Worm (Caenorhabditis elegans) whole organism, mixed stage, embryonic: Measurements from ENCODE around the gene Y57G11C.43.

Experiments
- elt-1 ChIP-seq: sonication (generic microtip); optimal IDR thresholded peaks from 2 replicates; lab custom pipeline; 2017; ENCODE audit warnings: missing genetic modification characterization, mild to moderate bottlenecking, missing compliant biosample characterization, antibody characterized with exemption, moderate library complexity, borderline replicate concordance; ENCODE audit not compliant: insufficient read depth
- nhr-28 ChIP-seq: fragments of 150-350 bp; optimal IDR thresholded peaks from 2 replicates; lab custom pipeline; 2014; ENCODE audit warnings: missing biosample characterization, missing genetic modification characterization
- sptf-1 ChIP-seq: sonication (generic microtip); optimal IDR thresholded peaks from 2 replicates; lab custom pipeline; 2017; ENCODE audit warnings: mild to moderate bottlenecking, missing genetic modification characterization, moderate library complexity, missing compliant biosample characterization

ce11 chrIV:14729272-14729671 lies 40.0 kb upstream of the Y57G11C.43 start:
- no peak for TF ChIP-seq nhr-28 (tag; lab: Kevin White, UChicago)
- TF ChIP-seq sptf-1 (tag; lab: Kevin White, UChicago), result no peak
- no peak for TF ChIP-seq elt-1 (tag; lab: Kevin White, UChicago)
